Fruit fly (Drosophila melanogaster) whole organism, adult: ENCODE results near the gene Dhc1.
"Not testable (repeated sequence)": the region's sequence is repeated elsewhere in the genome, so short reads cannot be mapped to it uniquely, and the experiment has no call there.

ENCODE experiments used
- CG11617 ChIP-seq: fragments of 200-800 bp; sonication (Bioruptor generic); optimal IDR thresholded peaks from 2 replicates; lab custom pipeline; 2017; ENCODE audit warnings: mild to moderate bottlenecking, missing biosample characterization, missing genetic modification reagents, missing genetic modification characterization
- CG12768 ChIP-seq: fragments of 200-800 bp; sonication (Bioruptor generic); optimal IDR thresholded peaks from 2 replicates; lab custom pipeline; 2017; ENCODE audit warnings: missing biosample characterization, missing genetic modification characterization, mild to moderate bottlenecking, moderate library complexity, missing genetic modification reagents
- CG14711 ChIP-seq: fragments of 200-800 bp; sonication (Bioruptor generic); optimal IDR thresholded peaks from 2 replicates; lab custom pipeline; 2018; ENCODE audit warnings: missing biosample characterization, mild to moderate bottlenecking, missing genetic modification characterization, moderate library complexity
- CG1620 ChIP-seq: fragments of 200-800 bp; sonication (Bioruptor generic); optimal IDR thresholded peaks from 2 replicates; lab custom pipeline; 2016; ENCODE audit warnings: missing biosample characterization, missing genetic modification characterization
- CG33017 ChIP-seq: fragments of 200-800 bp; sonication (Bioruptor generic); optimal IDR thresholded peaks from 2 replicates; lab custom pipeline; 2018; ENCODE audit warnings: missing biosample characterization, mild to moderate bottlenecking, missing genetic modification characterization, moderate library complexity
- CG5204 ChIP-seq: fragments of 200-800 bp; sonication (Bioruptor generic); optimal IDR thresholded peaks from 2 replicates; lab custom pipeline; 2016; ENCODE audit warnings: missing biosample characterization, missing genetic modification characterization
- CG7045 ChIP-seq: fragments of 200-800 bp; sonication (Bioruptor generic); optimal IDR thresholded peaks from 2 replicates; lab custom pipeline; 2017; ENCODE audit warnings: missing biosample characterization, mild to moderate bottlenecking, missing genetic modification characterization
- CG7101 ChIP-seq: fragments of 200-800 bp; sonication (Bioruptor generic); optimal IDR thresholded peaks from 2 replicates; lab custom pipeline; 2018; ENCODE audit warnings: missing biosample characterization, mild to moderate bottlenecking, missing genetic modification characterization, moderate library complexity
- Clk ChIP-seq: fragments of 200-800 bp; sonication (Bioruptor generic); optimal IDR thresholded peaks from 2 replicates; lab custom pipeline; 2017; ENCODE audit warnings: missing biosample characterization, missing genetic modification characterization
- Crg-1 ChIP-seq: fragments of 200-800 bp; sonication (Bioruptor generic); optimal IDR thresholded peaks from 2 replicates; lab custom pipeline; 2016; ENCODE audit warnings: missing biosample characterization, missing genetic modification characterization
- Hr96 ChIP-seq: fragments of 200-800 bp; sonication (Bioruptor generic); optimal IDR thresholded peaks from 2 replicates; lab custom pipeline; 2016; ENCODE audit warnings: missing biosample characterization, missing genetic modification characterization
- Mnt ChIP-seq: fragments of 200-800 bp; sonication (Bioruptor generic); optimal IDR thresholded peaks from 2 replicates; lab custom pipeline; 2016; ENCODE audit warnings: missing biosample characterization, mild to moderate bottlenecking, missing genetic modification characterization
- bab1 ChIP-seq: fragments of 200-800 bp; sonication (Bioruptor generic); optimal IDR thresholded peaks from 3 replicates; lab custom pipeline; 2019; ENCODE audit warnings: missing biosample characterization, mild to moderate bottlenecking, missing genetic modification characterization, moderate library complexity
- cic ChIP-seq: fragments of 200-800 bp; sonication (Bioruptor generic); optimal IDR thresholded peaks from 2 replicates; lab custom pipeline; 2017; ENCODE audit warnings: missing biosample characterization, mild to moderate bottlenecking, missing genetic modification characterization, moderate library complexity
- cnc ChIP-seq, 2 experiments: fragments of >200 bp; optimal IDR thresholded peaks; 2 replicates each; lab custom pipeline; 2017
- kay ChIP-seq: fragments of 200-800 bp; sonication (Bioruptor generic); peaks from one replicate; lab custom pipeline; 2016; ENCODE audit warnings: missing biosample characterization, missing genetic modification characterization, borderline replicate concordance
- ovo ChIP-seq: fragments of 200-800 bp; sonication (Bioruptor generic); optimal IDR thresholded peaks from 2 replicates; lab custom pipeline; 2016; ENCODE audit warnings: missing biosample characterization, missing genetic modification characterization
- pad ChIP-seq: fragments of 200-800 bp; sonication (Bioruptor generic); optimal IDR thresholded peaks from 3 replicates; lab custom pipeline; 2017; ENCODE audit warnings: missing biosample characterization, missing genetic modification characterization, mild to moderate bottlenecking, moderate library complexity, missing genetic modification reagents
- tj ChIP-seq: fragments of 200-800 bp; sonication (Bioruptor generic); optimal IDR thresholded peaks from 3 replicates; lab custom pipeline; 2017; ENCODE audit warnings: missing biosample characterization, mild to moderate bottlenecking, missing genetic modification characterization, moderate library complexity
- toe ChIP-seq: fragments of 200-800 bp; sonication (Bioruptor generic); optimal IDR thresholded peaks from 2 replicates; lab custom pipeline; 2016; ENCODE audit warnings: missing biosample characterization, missing genetic modification characterization

Gene Dhc1

DNA sequence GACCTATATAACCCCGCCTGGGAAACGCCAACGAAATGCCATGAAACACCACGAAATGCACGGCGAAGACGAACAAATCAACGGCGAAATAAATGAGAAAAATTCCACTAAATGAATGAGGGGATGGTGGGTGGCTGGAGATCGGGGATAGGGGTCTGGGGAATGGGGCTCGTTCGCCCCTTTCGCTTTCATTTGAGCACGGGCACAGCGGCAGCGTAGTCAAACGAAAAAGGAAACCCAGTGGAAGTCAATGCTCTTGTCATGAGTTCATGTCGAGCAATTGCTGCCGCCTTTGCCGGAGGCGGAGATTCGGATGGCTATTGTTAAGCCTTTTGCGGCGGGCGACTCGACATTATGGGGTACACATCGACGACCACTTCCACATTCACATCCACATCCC lies 28.8 kb upstream of the Dhc1 start:
- TF ChIP-seq cic (no peak), bab1 (GFP tag; lab: Kevin White, UChicago) (no peak), kay (no peak), Mnt (GFP tag; lab: Kevin White, UChicago) (no peak), cnc (optimal IDR thresholded peaks at IDR 0.05; lab: Kevin White, UChicago) (no peak), CG5204 (GFP tag; lab: Kevin White, UChicago) (no peak), pad (no peak)

DNA sequence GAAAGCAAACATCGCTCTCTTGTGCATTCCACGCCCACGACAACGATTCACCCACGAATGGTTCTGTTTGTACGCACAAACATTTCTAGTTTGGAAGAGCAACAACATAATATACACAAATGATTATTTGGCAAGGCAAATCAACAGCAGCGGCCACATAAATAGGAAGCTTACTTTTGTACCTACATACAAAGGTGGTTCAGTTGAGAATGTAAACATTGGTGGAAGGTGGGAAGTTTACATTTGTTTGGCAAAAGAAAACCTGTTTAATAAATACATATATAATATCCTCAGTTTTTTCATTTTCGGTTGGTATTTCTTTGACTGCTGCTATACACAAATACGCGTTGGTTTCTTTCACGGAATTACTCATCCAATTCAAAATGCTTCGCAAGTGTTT lies 28.1 kb upstream of the Dhc1 start:
- TF ChIP-seq Hr96 (GFP tag; lab: Kevin White, UChicago) (no peak), tj (GFP tag; lab: Kevin White, UChicago) (no peak), Mnt (GFP tag; lab: Kevin White, UChicago) (peak; percentile 1), bab1 (GFP tag; lab: Kevin White, UChicago) (peak; percentile 76), cic (no peak), CG12768 (GFP tag; lab: Kevin White, UChicago) (no peak), kay (peak; percentile 79), CG14711 (tag; lab: Kevin White, UChicago) (peak; percentile 53), CG7101 (tag; lab: Kevin White, UChicago) (peak; percentile 52)

DNA sequence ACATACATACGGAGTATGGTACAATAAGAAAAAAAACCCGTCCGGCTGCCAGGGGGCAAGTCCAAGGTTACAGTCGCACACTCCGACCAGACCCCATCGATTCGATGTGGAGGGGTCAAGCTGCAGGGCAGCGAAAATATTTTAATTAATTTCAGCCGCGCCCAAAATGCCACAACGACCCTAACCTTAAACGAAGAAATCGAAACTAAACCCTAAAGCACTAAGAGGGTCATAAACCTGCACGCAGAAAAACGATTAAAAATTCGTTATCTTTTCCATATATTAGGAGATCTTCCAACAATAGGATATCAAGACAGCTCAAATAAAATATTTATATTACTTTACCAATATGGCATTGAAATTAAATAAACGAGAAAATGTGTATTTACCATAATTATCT lies 27.5 kb upstream of the Dhc1 start:
- TF ChIP-seq CG11617 (GFP tag; lab: Kevin White, UChicago) (no peak), CG14711 (tag; lab: Kevin White, UChicago) (no peak), cic (no peak), CG33017 (tag; lab: Kevin White, UChicago) (no peak), tj (GFP tag; lab: Kevin White, UChicago) (no peak), CG5204 (GFP tag; lab: Kevin White, UChicago) (no peak), pad (no peak), Crg-1 (GFP tag; lab: Kevin White, UChicago) (no peak), Mnt (GFP tag; lab: Kevin White, UChicago) (no peak)

DNA sequence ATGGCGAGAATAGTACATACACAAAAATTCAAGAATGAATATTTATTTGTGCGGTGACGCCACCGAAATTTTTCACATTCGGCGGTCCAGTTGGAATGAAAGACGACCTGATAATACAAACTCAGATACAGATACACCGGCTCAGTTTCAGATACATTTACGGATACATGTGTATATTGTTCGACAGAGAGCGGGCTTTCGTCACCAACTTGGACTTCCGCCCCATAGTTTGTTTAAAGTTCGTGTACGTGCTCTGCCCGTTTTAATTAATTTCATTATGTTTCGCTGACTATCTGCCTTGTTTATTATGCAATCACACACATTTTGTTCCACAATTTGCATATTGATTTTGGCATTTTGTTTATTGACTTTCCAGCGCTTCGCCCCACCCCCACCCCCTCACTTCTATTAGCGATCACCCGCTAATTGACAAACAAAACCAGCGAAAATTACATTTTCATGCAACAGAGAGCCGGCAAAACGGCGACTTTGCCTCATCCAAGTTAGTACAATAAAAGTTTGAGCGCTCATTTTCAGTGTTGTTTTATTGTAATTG lies 26.8 kb upstream of the Dhc1 start:
- TF ChIP-seq Clk (GFP tag; lab: Kevin White, UChicago) (no peak), ovo (no peak), CG12768 (GFP tag; lab: Kevin White, UChicago) (peak; percentile 45), cic (peak; percentile 33), Crg-1 (GFP tag; lab: Kevin White, UChicago) (no peak), CG7101 (tag; lab: Kevin White, UChicago) (no peak), toe (GFP tag; lab: Kevin White, UChicago) (no peak), CG5204 (GFP tag; lab: Kevin White, UChicago) (no peak), CG14711 (tag; lab: Kevin White, UChicago) (no peak), kay (no peak), CG33017 (tag; lab: Kevin White, UChicago) (no peak), CG1620 (peak; percentile 10)

dm6 chr3R:9700513-9700912 lies 26.1 kb upstream of the Dhc1 start:
- no peak for TF ChIP-seq Crg-1 (GFP tag; lab: Kevin White, UChicago)
- TF ChIP-seq pad = no peak
- no peak for TF ChIP-seq toe (GFP tag; lab: Kevin White, UChicago)
- no peak for TF ChIP-seq bab1 (GFP tag; lab: Kevin White, UChicago)
- no peak for TF ChIP-seq CG11617 (GFP tag; lab: Kevin White, UChicago)
- no peak for TF ChIP-seq CG7045 (GFP tag; lab: Kevin White, UChicago)
- TF ChIP-seq CG1620 = no peak
- no peak for TF ChIP-seq CG12768 (GFP tag; lab: Kevin White, UChicago)
- TF ChIP-seq CG14711 (tag; lab: Kevin White, UChicago) = no peak
- no peak for TF ChIP-seq CG5204 (GFP tag; lab: Kevin White, UChicago)
- TF ChIP-seq CG33017 (tag; lab: Kevin White, UChicago) = no peak
- no peak for TF ChIP-seq ovo
- TF ChIP-seq Clk (GFP tag; lab: Kevin White, UChicago) = no peak
- no peak for TF ChIP-seq CG7101 (tag; lab: Kevin White, UChicago)
- TF ChIP-seq Mnt (GFP tag; lab: Kevin White, UChicago) = no peak
- no peak for TF ChIP-seq cic
- TF ChIP-seq tj (GFP tag; lab: Kevin White, UChicago) = no peak
- no peak for TF ChIP-seq cnc (optimal IDR thresholded peaks at IDR 0.05; lab: Kevin White, UChicago)
- no peak for TF ChIP-seq Hr96 (GFP tag; lab: Kevin White, UChicago)

DNA sequence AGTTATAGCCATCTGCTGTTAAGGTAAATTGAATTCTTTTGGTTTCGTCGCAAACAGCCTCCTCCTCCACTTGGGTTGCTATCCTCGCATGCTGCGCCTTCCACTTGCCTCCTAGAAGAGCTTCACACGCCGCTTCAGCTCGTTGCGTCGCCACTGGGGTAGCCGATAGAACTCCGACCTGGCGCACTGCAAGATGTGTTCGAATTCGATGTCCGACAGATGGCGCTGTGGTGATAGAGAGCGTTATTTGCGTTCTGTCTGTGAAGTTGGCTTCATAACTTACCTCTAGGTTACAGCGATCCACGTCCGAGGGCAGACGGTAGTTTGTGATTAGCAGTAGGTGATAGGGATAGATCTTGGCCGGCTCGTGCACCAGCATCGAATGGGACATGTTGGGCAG lies 20.6 kb upstream of the Dhc1 start:
- TF ChIP-seq CG14711 (tag; lab: Kevin White, UChicago) (no peak), kay (no peak), Crg-1 (GFP tag; lab: Kevin White, UChicago) (no peak), toe (GFP tag; lab: Kevin White, UChicago) (no peak), CG33017 (tag; lab: Kevin White, UChicago) (no peak), Clk (GFP tag; lab: Kevin White, UChicago) (no peak)

dm6 chr3R:9692675-9693129 lies 18.3 kb upstream of the Dhc1 start, which contains the start of the genes Unc-115b, p24-2 and CG32939:
Gene Unc-115b (minus strand): TSS chr3R:9692775.
Gene p24-2 (minus strand): TSS chr3R:9692794.
Gene CG32939 (plus strand): TSS chr3R:9693079.
- TF ChIP-seq CG33017 (tag; lab: Kevin White, UChicago); ovo; Mnt (GFP tag; lab: Kevin White, UChicago): not testable (repeated sequence)
